Worm (Caenorhabditis elegans) whole organism, late embryonic: ENCODE data around the gene R02F11.11.
"Not testable (repeated sequence)": the region's sequence is repeated elsewhere in the genome, so short reads cannot be mapped to it uniquely, and the experiment has no call there.

ENCODE experiments used
- F13H6.1 ChIP-seq: sonication (generic microtip); optimal IDR thresholded peaks from 2 replicates; lab custom pipeline; 2016; ENCODE audit warnings: missing genetic modification characterization, missing compliant biosample characterization
- Y22D7AL.16 ChIP-seq: sonication (generic microtip); optimal IDR thresholded peaks from 2 replicates; lab custom pipeline; 2016; ENCODE audit warnings: missing genetic modification characterization, missing compliant biosample characterization
- ahr-1 ChIP-seq: sonication (generic microtip); optimal IDR thresholded peaks from 2 replicates; lab custom pipeline; 2016; ENCODE audit warnings: missing genetic modification characterization, missing compliant biosample characterization
- ama-1 ChIP-seq: fragments of 150-350 bp; optimal IDR thresholded peaks from 2 replicates; lab custom pipeline; 2014
- ceh-14 ChIP-seq: sonication (generic microtip); optimal IDR thresholded peaks from 2 replicates; lab custom pipeline; 2016; ENCODE audit warnings: missing genotype, missing genetic modification characterization, missing compliant biosample characterization
- ceh-18 ChIP-seq: sonication (generic microtip); optimal IDR thresholded peaks from 2 replicates; lab custom pipeline; 2016; ENCODE audit warnings: missing genetic modification characterization, missing compliant biosample characterization
- ceh-2 ChIP-seq: sonication (generic microtip); optimal IDR thresholded peaks from 2 replicates; lab custom pipeline; 2016; ENCODE audit warnings: missing genotype, missing genetic modification characterization, missing compliant biosample characterization
- ceh-31 ChIP-seq: sonication (generic microtip); optimal IDR thresholded peaks from 2 replicates; lab custom pipeline; 2016; ENCODE audit warnings: missing genetic modification characterization, missing compliant biosample characterization
- ceh-34 ChIP-seq: sonication (generic microtip); optimal IDR thresholded peaks from 2 replicates; lab custom pipeline; 2016; ENCODE audit warnings: mild to moderate bottlenecking, missing genetic modification characterization, missing compliant biosample characterization
- dve-1 ChIP-seq: sonication (generic microtip); optimal IDR thresholded peaks from 2 replicates; lab custom pipeline; 2017; ENCODE audit warnings: antibody characterized with exemption, mild to moderate bottlenecking, missing genetic modification characterization, missing compliant biosample characterization
- elt-2 ChIP-seq: sonication (generic microtip); optimal IDR thresholded peaks from 2 replicates; lab custom pipeline; 2016; ENCODE audit warnings: missing genetic modification reagents, missing genetic modification characterization, missing compliant biosample characterization
- elt-4 ChIP-seq: sonication (generic microtip); optimal IDR thresholded peaks from 2 replicates; lab custom pipeline; 2016; ENCODE audit warnings: missing genetic modification characterization, missing compliant biosample characterization
- eyg-1 ChIP-seq: sonication (generic microtip); optimal IDR thresholded peaks from 2 replicates; lab custom pipeline; 2016; ENCODE audit warnings: missing genotype, missing genetic modification characterization, missing compliant biosample characterization
- fkh-10 ChIP-seq: fragments of 150-350 bp; optimal IDR thresholded peaks from 2 replicates; lab custom pipeline; 2014; ENCODE audit warnings: missing biosample characterization, missing genetic modification reagents, missing genetic modification characterization
- fkh-6 ChIP-seq: sonication (generic microtip); optimal IDR thresholded peaks from 2 replicates; lab custom pipeline; 2016; ENCODE audit warnings: missing genetic modification characterization, missing compliant biosample characterization
- hlh-15 ChIP-seq: sonication (generic microtip); optimal IDR thresholded peaks from 2 replicates; lab custom pipeline; 2016; ENCODE audit warnings: missing genetic modification characterization, missing compliant biosample characterization
- hlh-6 ChIP-seq: sonication (generic microtip); optimal IDR thresholded peaks from 2 replicates; lab custom pipeline; 2016; ENCODE audit warnings: missing genotype, missing genetic modification characterization, missing compliant biosample characterization
- lin-11 ChIP-seq: fragments of 200-800 bp; sonication (Bioruptor generic); optimal IDR thresholded peaks from 2 replicates; lab custom pipeline; 2018; ENCODE audit warnings: mild to moderate bottlenecking, missing genetic modification characterization, missing compliant biosample characterization
- madf-2 ChIP-seq: sonication (generic microtip); optimal IDR thresholded peaks from 2 replicates; lab custom pipeline; 2017; ENCODE audit warnings: missing genetic modification characterization, missing compliant biosample characterization
- mec-3 ChIP-seq: sonication (generic microtip); optimal IDR thresholded peaks from 2 replicates; lab custom pipeline; 2016; ENCODE audit warnings: borderline replicate concordance, missing genetic modification characterization, missing compliant biosample characterization
- nhr-11 ChIP-seq: fragments of 150-350 bp; optimal IDR thresholded peaks from 2 replicates; lab custom pipeline; 2014; ENCODE audit warnings: missing biosample characterization, missing genetic modification characterization
- npax-4 ChIP-seq: sonication (generic microtip); optimal IDR thresholded peaks from 2 replicates; lab custom pipeline; 2016; ENCODE audit warnings: missing genetic modification characterization, missing compliant biosample characterization
- odd-2 ChIP-seq: sonication (generic microtip); optimal IDR thresholded peaks from 2 replicates; lab custom pipeline; 2017; ENCODE audit warnings: antibody characterized with exemption, mild to moderate bottlenecking, missing genetic modification characterization, missing compliant biosample characterization
- pag-3 ChIP-seq: sonication (generic microtip); optimal IDR thresholded peaks from 2 replicates; lab custom pipeline; 2016; ENCODE audit warnings: missing compliant biosample characterization, missing genetic modification characterization, borderline replicate concordance
- pax-1 ChIP-seq: fragments of 150-350 bp; optimal IDR thresholded peaks from 2 replicates; lab custom pipeline; 2014; ENCODE audit warnings: missing biosample characterization, missing genetic modification characterization
- pha-2 ChIP-seq: sonication (generic microtip); optimal IDR thresholded peaks from 2 replicates; lab custom pipeline; 2017; ENCODE audit warnings: mild to moderate bottlenecking, missing genetic modification characterization, missing compliant biosample characterization
- pha-4 ChIP-seq: fragments of 150-350 bp; optimal IDR thresholded peaks from 2 replicates; lab custom pipeline; 2018; ENCODE audit warnings: missing biosample characterization, missing genetic modification reagents, missing genetic modification characterization
- syd-9 ChIP-seq: sonication (generic microtip); optimal IDR thresholded peaks from 2 replicates; lab custom pipeline; 2016; ENCODE audit warnings: mild to moderate bottlenecking, missing genetic modification characterization, moderate library complexity, missing compliant biosample characterization
- ttx-3 ChIP-seq: sonication (generic microtip); optimal IDR thresholded peaks from 2 replicates; lab custom pipeline; 2016; ENCODE audit warnings: missing genetic modification reagents, missing genetic modification characterization, missing compliant biosample characterization
- unc-3 ChIP-seq, 2 experiments: fragments of 200-800 bp in 1 of 2; sonication (Bioruptor generic) in 1 of 2; sonication (generic microtip) in 1 of 2; conservative IDR thresholded peaks in 1 of 2; optimal IDR thresholded peaks in 1 of 2; 2 replicates each; pipeline versions ENCODE4 v1.3.6 to Lab custom; 2016 to 2022; ENCODE audit warnings: missing compliant biosample characterization in 2 of 2, missing genetic modification characterization in 2 of 2, missing genetic modification reagents in 1 of 2
- unc-86 ChIP-seq: sonication (generic microtip); optimal IDR thresholded peaks from 2 replicates; lab custom pipeline; 2016; ENCODE audit warnings: missing genetic modification characterization, missing compliant biosample characterization
- zip-5 ChIP-seq: sonication (generic microtip); optimal IDR thresholded peaks from 2 replicates; lab custom pipeline; 2016; ENCODE audit warnings: missing genetic modification characterization, missing compliant biosample characterization

The R02F11.11 gene

ce11 chrV:4760674-4761073 is 31.0 kb upstream of the R02F11.11 start, which contains the start of gene bgnt-1.4:
TSS of gene bgnt-1.4 (plus strand) at chrV:4760974.
- TF ChIP-seq mec-3, ahr-1, unc-86 (tag; lab: Kevin White, UChicago): not testable (repeated sequence)

- TF ChIP-seq npax-4 (tag; lab: Kevin White, UChicago) (no peak), hlh-6 (tag; lab: Kevin White, UChicago) (no peak), ceh-34 (no peak), fkh-6 (tag; lab: Kevin White, UChicago) (no peak), pha-4 (tag; lab: Kevin White, UChicago) (no peak), syd-9 (tag; lab: Kevin White, UChicago) (no peak), ama-1 (lab: Kevin White, UChicago) (no peak), nhr-11 (tag; lab: Kevin White, UChicago) (no peak), F13H6.1 (tag; lab: Kevin White, UChicago) (no peak), ttx-3 (no peak), pha-2 (tag; lab: Kevin White, UChicago) (no peak), eyg-1 (tag; lab: Kevin White, UChicago) (no peak), fkh-10 (GFP tag; lab: Kevin White, UChicago) (no peak), hlh-15 (tag; lab: Kevin White, UChicago) (no peak), Y22D7AL.16 (tag; lab: Kevin White, UChicago) (no peak), pag-3 (tag; lab: Kevin White, UChicago) (no peak), zip-5 (tag; lab: Kevin White, UChicago) (no peak)
Measured at ce11 chrV:4766501-4766900, 25.2 kb upstream of the R02F11.11 start, which contains the start of gene C18G1.8. TSS of gene C18G1.8 (minus strand) at chrV:4766601.

- TF ChIP-seq ceh-18 (tag; lab: Kevin White, UChicago) = no peak
- TF ChIP-seq ceh-14 = no peak
- no peak for TF ChIP-seq hlh-6 (tag; lab: Kevin White, UChicago)
- no peak for TF ChIP-seq pha-2 (tag; lab: Kevin White, UChicago)
- no peak for TF ChIP-seq odd-2 (tag; lab: Kevin White, UChicago)
- TF ChIP-seq mec-3 (tag; lab: Kevin White, UChicago) = no peak
- no peak for TF ChIP-seq madf-2
- TF ChIP-seq elt-4 (tag; lab: Kevin White, UChicago) = no peak
- no peak for TF ChIP-seq dve-1 (tag; lab: Kevin White, UChicago)
- no peak for TF ChIP-seq ceh-31 (tag; lab: Kevin White, UChicago)
- TF ChIP-seq ceh-2 (tag; lab: Kevin White, UChicago) = no peak
- TF ChIP-seq nhr-11 (tag; lab: Kevin White, UChicago) = no peak
- TF ChIP-seq unc-3 (GFP tag; conservative IDR thresholded peaks at IDR 0.05; lab: Robert Waterston, UW) = no peak
- no peak for TF ChIP-seq unc-3 (tag; optimal IDR thresholded peaks at IDR 0.05; lab: Kevin White, UChicago)
Measured at ce11 chrV:4769633-4770032, 22.0 kb upstream of the R02F11.11 start, which contains the start of gene C18G1.9. TSS of gene C18G1.9 (minus strand) at chrV:4769733.

ce11 chrV:4770408-4770947 is 21.2 kb upstream of the R02F11.11 start, which contains the start of gene elt-7:
TSS of gene elt-7 (plus strand) at chrV:4770670.
- no peak for TF ChIP-seq nhr-11 (tag; lab: Kevin White, UChicago)
- peak; percentile 52 for TF ChIP-seq elt-2 (tag; lab: Kevin White, UChicago)
- TF ChIP-seq lin-11 (tag; lab: Kevin White, UChicago) = no peak
- TF ChIP-seq fkh-10 (GFP tag; lab: Kevin White, UChicago) = no peak
- TF ChIP-seq, all 69 proteins: peak for 1

ce11 chrV:4775140-4775539 is 16.5 kb upstream of the R02F11.11 start:
- no peak for TF ChIP-seq ceh-34
- no peak for TF ChIP-seq pax-1 (tag; lab: Kevin White, UChicago)
- no peak for TF ChIP-seq ttx-3
- no peak for TF ChIP-seq unc-86 (tag; lab: Kevin White, UChicago)
